Worm (Caenorhabditis elegans) whole organism, L1 larva: ENCODE data around the gene K07F5.7.

Source experiments
- C16A3.4 ChIP-seq: fragments of 150-350 bp; optimal IDR thresholded peaks from 2 replicates; lab custom pipeline; 2014; ENCODE audit warnings: missing biosample characterization, missing genetic modification characterization
- C34B4.2 ChIP-seq: sonication (generic microtip); optimal IDR thresholded peaks from 2 replicates; lab custom pipeline; 2017; ENCODE audit warnings: mild to moderate bottlenecking, missing genetic modification characterization, missing compliant biosample characterization
- Y116A8C.19 ChIP-seq: sonication (generic microtip); optimal IDR thresholded peaks from 2 replicates; lab custom pipeline; 2016; ENCODE audit warnings: missing compliant biosample characterization, missing genetic modification characterization, borderline replicate concordance
- aha-1 ChIP-seq: fragments of 150-350 bp; optimal IDR thresholded peaks from 2 replicates; lab custom pipeline; 2014; ENCODE audit warnings: missing biosample characterization, missing genetic modification characterization
- aly-2 ChIP-seq: fragments of 150-350 bp; optimal IDR thresholded peaks from 2 replicates; lab custom pipeline; 2014; ENCODE audit warnings: missing biosample characterization, missing genetic modification characterization
- blmp-1 ChIP-seq: fragments of 150-350 bp; optimal IDR thresholded peaks from 2 replicates; lab custom pipeline; 2014; ENCODE audit warnings: missing biosample characterization, missing genetic modification characterization
- ceh-82 ChIP-seq, 3 experiments: fragments of 150-350 bp in 1 of 3; sonication (generic microtip) in 2 of 3; optimal IDR thresholded peaks; 2 replicates each; lab custom pipeline; 2014 to 2017; ENCODE audit warnings: missing biosample characterization in 3 of 3, missing genetic modification characterization in 3 of 3
- ceh-88 ChIP-seq: fragments of 200-800 bp; sonication (Bioruptor generic); IDR thresholded peaks from 2 replicates; pipeline ENCODE4 v1.3.6; 2022; ENCODE audit warnings: missing genetic modification characterization, missing compliant biosample characterization
- ceh-90 ChIP-seq: sonication (generic microtip); optimal IDR thresholded peaks from 2 replicates; lab custom pipeline; 2016; ENCODE audit warnings: missing genetic modification characterization, missing compliant biosample characterization
- ces-1 ChIP-seq: fragments of 150-350 bp; optimal IDR thresholded peaks from 2 replicates; lab custom pipeline; 2014; ENCODE audit warnings: missing biosample characterization, missing genetic modification reagents, missing genetic modification characterization
- dpl-1 ChIP-seq, 3 experiments: fragments of 150-350 bp in 2 of 3; sonication (generic microtip) in 1 of 3; optimal IDR thresholded peaks; 2 replicates each; lab custom pipeline; 2014 to 2017; ENCODE audit warnings: missing biosample characterization in 3 of 3, missing genetic modification characterization in 3 of 3, missing genetic modification reagents in 3 of 3
- efl-1 ChIP-seq, 4 experiments: fragments of 150-350 bp; optimal IDR thresholded peaks in 3 of 4; peaks in 1 of 4; 1 replicate in 1 of 4; 2 replicates in 3 of 4; lab custom pipeline; 2014; ENCODE audit warnings: missing biosample characterization in 2 of 4, missing genetic modification characterization in 2 of 4, missing genetic modification reagents in 2 of 4
- egl-27 ChIP-seq, 2 experiments: fragments of 150-350 bp in 1 of 2; sonication (generic microtip); optimal IDR thresholded peaks; 3 replicates each; lab custom pipeline; 2017 to 2018; ENCODE audit warnings: missing biosample characterization in 2 of 2, missing genetic modification characterization in 2 of 2, missing genetic modification reagents in 2 of 2
- elt-2 ChIP-seq: sonication (generic microtip); optimal IDR thresholded peaks from 2 replicates; lab custom pipeline; 2016; ENCODE audit warnings: missing genetic modification characterization, mild to moderate bottlenecking, inconsistent platforms, missing compliant biosample characterization, missing genetic modification reagents
- fkh-10 ChIP-seq: sonication (generic microtip); optimal IDR thresholded peaks from 2 replicates; lab custom pipeline; 2017; ENCODE audit warnings: missing biosample characterization, missing genetic modification reagents, missing genetic modification characterization
- fkh-4 ChIP-seq: sonication (generic microtip); optimal IDR thresholded peaks from 2 replicates; lab custom pipeline; 2016; ENCODE audit warnings: missing compliant biosample characterization, missing genetic modification characterization, borderline replicate concordance
- hpl-2 ChIP-seq: fragments of 150-350 bp; optimal IDR thresholded peaks from 2 replicates; lab custom pipeline; 2014; ENCODE audit warnings: missing biosample characterization, missing genetic modification reagents, missing genetic modification characterization
- irx-1 ChIP-seq: sonication (generic microtip); optimal IDR thresholded peaks from 2 replicates; lab custom pipeline; 2016; ENCODE audit warnings: missing genetic modification characterization, missing compliant biosample characterization
- isw-1 ChIP-seq: fragments of 200-800 bp; sonication (Bioruptor generic); IDR thresholded peaks from 2 replicates; pipeline ENCODE4 v1.3.6; 2022; ENCODE audit warnings: missing genetic modification characterization, missing compliant biosample characterization
- jun-1 ChIP-seq: fragments of 150-350 bp; optimal IDR thresholded peaks from 2 replicates; lab custom pipeline; 2014; ENCODE audit warnings: missing biosample characterization, missing genetic modification reagents, missing genetic modification characterization
- lin-13 ChIP-seq: fragments of 150-350 bp; optimal IDR thresholded peaks from 2 replicates; lab custom pipeline; 2014; ENCODE audit warnings: missing biosample characterization, missing genetic modification reagents, missing genetic modification characterization
- lin-15B ChIP-seq: fragments of 150-350 bp; sonication (generic microtip); optimal IDR thresholded peaks from 3 replicates; lab custom pipeline; 2014; ENCODE audit warnings: missing biosample characterization, missing genetic modification characterization
- lin-39 ChIP-seq: fragments of 150-350 bp; optimal IDR thresholded peaks from 2 replicates; lab custom pipeline; 2014; ENCODE audit warnings: missing biosample characterization, missing genetic modification reagents, missing genetic modification characterization
- lir-3 ChIP-seq: sonication (generic microtip); optimal IDR thresholded peaks from 2 replicates; lab custom pipeline; 2016; ENCODE audit warnings: mild to moderate bottlenecking, missing genetic modification characterization, moderate library complexity, missing compliant biosample characterization; ENCODE audit not compliant: poor library complexity
- mab-9 ChIP-seq: fragments of 200-800 bp; sonication (Bioruptor generic); IDR thresholded peaks from 2 replicates; pipeline ENCODE4 v1.3.6; 2022; ENCODE audit warnings: missing genetic modification reagents, missing genetic modification characterization, missing compliant biosample characterization
- mep-1 ChIP-seq: fragments of 150-350 bp; optimal IDR thresholded peaks from 2 replicates; lab custom pipeline; 2014; ENCODE audit warnings: missing biosample characterization, missing genetic modification characterization
- nhr-11 ChIP-seq: fragments of 150-350 bp; optimal IDR thresholded peaks from 2 replicates; lab custom pipeline; 2014; ENCODE audit warnings: missing biosample characterization, missing genetic modification characterization
- nhr-19 ChIP-seq: fragments of 200-800 bp; sonication (Bioruptor generic); conservative IDR thresholded peaks from 2 replicates; pipeline ENCODE4 v1.3.6; 2022; ENCODE audit warnings: missing genetic modification characterization, missing compliant biosample characterization
- nhr-20 ChIP-seq: sonication (generic microtip); optimal IDR thresholded peaks from 2 replicates; lab custom pipeline; 2016; ENCODE audit warnings: mild to moderate bottlenecking, missing genetic modification characterization, missing compliant biosample characterization
- nhr-237 ChIP-seq: fragments of 150-350 bp; optimal IDR thresholded peaks from 2 replicates; lab custom pipeline; 2014; ENCODE audit warnings: missing biosample characterization, missing genetic modification characterization
- nhr-28 ChIP-seq: fragments of 150-350 bp; optimal IDR thresholded peaks from 2 replicates; lab custom pipeline; 2014; ENCODE audit warnings: missing biosample characterization, missing genetic modification characterization
- nhr-47 ChIP-seq: sonication (generic microtip); optimal IDR thresholded peaks from 2 replicates; lab custom pipeline; 2016; ENCODE audit warnings: mild to moderate bottlenecking, missing genetic modification characterization, moderate library complexity, missing compliant biosample characterization
- nhr-71 ChIP-seq: sonication (generic microtip); optimal IDR thresholded peaks from 2 replicates; lab custom pipeline; 2016; ENCODE audit warnings: mild to moderate bottlenecking, missing genetic modification characterization, moderate library complexity, missing compliant biosample characterization
- nhr-84 ChIP-seq: sonication (generic microtip); optimal IDR thresholded peaks from 2 replicates; lab custom pipeline; 2017; ENCODE audit warnings: missing biosample characterization, missing genetic modification characterization
- nhr-85 ChIP-seq: sonication (generic microtip); peaks from one replicate; lab custom pipeline; 2016; ENCODE audit warnings: missing genetic modification characterization, inconsistent platforms, missing compliant biosample characterization
- nhr-90 ChIP-seq: sonication (generic microtip); optimal IDR thresholded peaks from 2 replicates; lab custom pipeline; 2016; ENCODE audit warnings: mild to moderate bottlenecking, missing genetic modification characterization, missing compliant biosample characterization; ENCODE audit not compliant: poor library complexity
- pag-3 ChIP-seq: sonication (generic microtip); optimal IDR thresholded peaks from 2 replicates; lab custom pipeline; 2017; ENCODE audit warnings: missing genetic modification characterization, mild to moderate bottlenecking, missing compliant biosample characterization, antibody characterized with exemption, borderline replicate concordance; ENCODE audit not compliant: insufficient read depth
- pax-3 ChIP-seq: fragments of 200-800 bp; sonication (Bioruptor generic); optimal IDR thresholded peaks from 2 replicates; lab custom pipeline; 2018; ENCODE audit warnings: mild to moderate bottlenecking, missing genetic modification characterization, moderate library complexity, missing compliant biosample characterization
- pqm-1 ChIP-seq: sonication (generic microtip); optimal IDR thresholded peaks from 3 replicates; lab custom pipeline; 2017; ENCODE audit warnings: missing biosample characterization, missing genetic modification characterization
- rnt-1 ChIP-seq: sonication (generic microtip); optimal IDR thresholded peaks from 2 replicates; lab custom pipeline; 2016; ENCODE audit warnings: mild to moderate bottlenecking, missing genetic modification characterization, moderate library complexity, missing compliant biosample characterization
- snpc-4 ChIP-seq: fragments of 150-350 bp; optimal IDR thresholded peaks from 2 replicates; lab custom pipeline; 2014; ENCODE audit warnings: missing biosample characterization, missing genetic modification characterization
- snu-23 ChIP-seq: sonication (generic microtip); optimal IDR thresholded peaks from 2 replicates; lab custom pipeline; 2016; ENCODE audit warnings: missing genetic modification characterization, missing compliant biosample characterization
- sox-4 ChIP-seq: sonication (generic microtip); optimal IDR thresholded peaks from 2 replicates; lab custom pipeline; 2016; ENCODE audit warnings: missing genetic modification characterization, missing compliant biosample characterization
- sptf-1 ChIP-seq: fragments of 150-350 bp; optimal IDR thresholded peaks from 2 replicates; lab custom pipeline; 2014; ENCODE audit warnings: missing biosample characterization, missing genetic modification characterization
- sup-37 ChIP-seq: fragments of 200-800 bp; sonication (Bioruptor generic); optimal IDR thresholded peaks from 2 replicates; lab custom pipeline; 2018; ENCODE audit warnings: mild to moderate bottlenecking, missing genetic modification characterization, missing compliant biosample characterization
- swsn-7 ChIP-seq: sonication (generic microtip); optimal IDR thresholded peaks from 2 replicates; lab custom pipeline; 2016; ENCODE audit warnings: missing genetic modification characterization, missing compliant biosample characterization
- tlp-1 ChIP-seq: fragments of 150-350 bp; optimal IDR thresholded peaks from 2 replicates; lab custom pipeline; 2014; ENCODE audit warnings: missing biosample characterization, missing genetic modification characterization
- unc-30 ChIP-seq: sonication (generic microtip); optimal IDR thresholded peaks from 2 replicates; lab custom pipeline; 2017; ENCODE audit warnings: missing biosample characterization, missing genetic modification characterization
- unc-86 ChIP-seq: sonication (generic microtip); optimal IDR thresholded peaks from 2 replicates; lab custom pipeline; 2016; ENCODE audit warnings: missing genetic modification characterization, missing compliant biosample characterization
- unc-98 ChIP-seq: fragments of 200-800 bp; sonication (Bioruptor generic); IDR thresholded peaks from 2 replicates; pipeline ENCODE4 v1.3.6; 2022; ENCODE audit warnings: missing genetic modification characterization, missing compliant biosample characterization
- vab-15 ChIP-seq: sonication (generic microtip); optimal IDR thresholded peaks from 2 replicates; lab custom pipeline; 2017; ENCODE audit warnings: missing genotype, mild to moderate bottlenecking, missing genetic modification characterization, missing compliant biosample characterization
- zag-1 ChIP-seq: fragments of 150-350 bp; optimal IDR thresholded peaks from 2 replicates; lab custom pipeline; 2014; ENCODE audit warnings: missing biosample characterization, missing genetic modification characterization
- zip-4 ChIP-seq: fragments of 200-800 bp; sonication (Bioruptor generic); optimal IDR thresholded peaks from 2 replicates; lab custom pipeline; 2018; ENCODE audit warnings: mild to moderate bottlenecking, missing genetic modification characterization, moderate library complexity, missing compliant biosample characterization
- ztf-4 ChIP-seq: fragments of 150-350 bp; optimal IDR thresholded peaks from 2 replicates; lab custom pipeline; 2014; ENCODE audit warnings: missing biosample characterization, missing genetic modification characterization

Gene K07F5.7

DNA sequence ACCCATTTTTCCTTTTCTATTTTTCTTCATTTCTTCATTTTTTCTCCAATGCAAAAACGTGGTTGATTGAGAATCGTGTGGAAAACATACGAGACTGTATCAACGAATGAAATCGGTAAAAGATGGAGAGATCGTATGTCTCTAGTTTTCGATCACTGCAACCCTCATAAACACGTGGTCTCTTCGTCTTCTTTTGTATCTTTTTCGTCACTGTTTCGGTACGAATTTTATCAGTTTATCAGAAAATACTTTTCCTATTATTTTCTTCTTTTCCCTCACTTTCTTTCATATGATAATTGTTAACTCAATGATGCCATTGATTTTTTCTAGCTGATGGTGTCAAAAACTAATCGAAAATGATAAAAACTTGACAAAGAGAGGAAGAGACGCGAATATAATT lies 27.7 kb upstream of the K07F5.7 start:
- TF ChIP-seq pqm-1, result no peak
- TF ChIP-seq nhr-28 (tag; lab: Kevin White, UChicago), result no peak
- no peak for TF ChIP-seq fkh-4 (tag; lab: Kevin White, UChicago)
- no peak for TF ChIP-seq tlp-1 (tag; lab: Kevin White, UChicago)
- no peak for TF ChIP-seq ztf-4 (tag; lab: Kevin White, UChicago)
- TF ChIP-seq aha-1 (tag; lab: Kevin White, UChicago), result no peak
- TF ChIP-seq C34B4.2 (tag; lab: Kevin White, UChicago), result no peak
- TF ChIP-seq C16A3.4 (tag; lab: Kevin White, UChicago), result peak; percentile 45
- TF ChIP-seq pax-3 (tag; lab: Kevin White, UChicago), result no peak
- peak; percentile 61 for TF ChIP-seq snu-23 (GFP tag; lab: Kevin White, UChicago)
- TF ChIP-seq sox-4 (tag; lab: Kevin White, UChicago), result no peak
- TF ChIP-seq swsn-7 (tag; lab: Kevin White, UChicago), result no peak
- TF ChIP-seq ces-1 (GFP tag; lab: Kevin White, UChicago), result no peak
- no peak for TF ChIP-seq zag-1 (tag; lab: Kevin White, UChicago)
- TF ChIP-seq lin-15B, result no peak
- TF ChIP-seq lin-13, result no peak
- peak; percentile 3 for TF ChIP-seq nhr-47 (tag; lab: Kevin White, UChicago)
- no peak for TF ChIP-seq lin-39 (tag; lab: Kevin White, UChicago)
- TF ChIP-seq sup-37 (GFP tag; lab: Kevin White, UChicago), result no peak
- TF ChIP-seq sptf-1 (tag; lab: Kevin White, UChicago), result no peak
- TF ChIP-seq mep-1 (tag; lab: Kevin White, UChicago), result peak; percentile 51
- no peak for TF ChIP-seq unc-30 (tag; lab: Kevin White, UChicago)
- no peak for TF ChIP-seq mab-9 (GFP tag; lab: Robert Waterston, UW)
- TF ChIP-seq aly-2 (tag; lab: Kevin White, UChicago), result no peak
- TF ChIP-seq unc-86, result no peak
- no peak for TF ChIP-seq fkh-10 (GFP tag; lab: Kevin White, UChicago)
- peak; percentile 71 for TF ChIP-seq nhr-71 (tag; lab: Kevin White, UChicago)
- no peak for TF ChIP-seq vab-15 (tag; lab: Kevin White, UChicago)
- no peak for TF ChIP-seq egl-27 (tag; optimal IDR thresholded peaks at IDR 0.05; lab: Kevin White, UChicago)
- no peak for TF ChIP-seq rnt-1 (tag; lab: Kevin White, UChicago)
- no peak for TF ChIP-seq hpl-2 (GFP tag; lab: Kevin White, UChicago)
- TF ChIP-seq Y116A8C.19 (tag; lab: Kevin White, UChicago), result no peak
- TF ChIP-seq lir-3 (tag; lab: Kevin White, UChicago), result no peak
- peak; percentile 94 for TF ChIP-seq nhr-20 (tag; lab: Kevin White, UChicago)
- no peak for TF ChIP-seq nhr-11 (tag; lab: Kevin White, UChicago)
- TF ChIP-seq ceh-88 (GFP tag; lab: Robert Waterston, UW), result no peak
- no peak for TF ChIP-seq nhr-84 (tag; lab: Kevin White, UChicago)
- TF ChIP-seq nhr-85 (tag; lab: Kevin White, UChicago), result peak; percentile 91
- TF ChIP-seq dpl-1 (GFP tag; optimal IDR thresholded peaks at IDR 0.05; lab: Kevin White, UChicago), result no peak
- TF ChIP-seq ceh-90, result no peak
- TF ChIP-seq zip-4, result no peak
- no peak for TF ChIP-seq isw-1 (GFP tag; lab: Robert Waterston, UW)
- no peak for TF ChIP-seq snpc-4
- no peak for TF ChIP-seq unc-98 (GFP tag; lab: Robert Waterston, UW)
- TF ChIP-seq efl-1 (optimal IDR thresholded peaks at IDR 0.05; lab: Kevin White, UChicago), result no peak
- peak in 1 of 2 experiments; percentile 33 for TF ChIP-seq efl-1 (GFP tag; optimal IDR thresholded peaks at IDR 0.05 in 1 of 2; lab: Kevin White, UChicago)
- TF ChIP-seq irx-1, result no peak
- TF ChIP-seq nhr-237 (tag; lab: Kevin White, UChicago), result no peak
- TF ChIP-seq elt-2 (tag; lab: Kevin White, UChicago), result peak; percentile 74
- TF ChIP-seq nhr-90 (tag; lab: Kevin White, UChicago), result peak; percentile 64
- no peak for TF ChIP-seq jun-1 (tag; lab: Kevin White, UChicago)
- TF ChIP-seq blmp-1, result peak; percentile 89
- no peak for TF ChIP-seq ceh-82 (tag; optimal IDR thresholded peaks at IDR 0.05; lab: Kevin White, UChicago)
- TF ChIP-seq pag-3 (tag; lab: Kevin White, UChicago), result no peak
- TF ChIP-seq nhr-19 (GFP tag; lab: Robert Waterston, UW), result peak; percentile 32
